Fruit fly (Drosophila melanogaster): ENCODE results near the gene CG3808.

DNA sequence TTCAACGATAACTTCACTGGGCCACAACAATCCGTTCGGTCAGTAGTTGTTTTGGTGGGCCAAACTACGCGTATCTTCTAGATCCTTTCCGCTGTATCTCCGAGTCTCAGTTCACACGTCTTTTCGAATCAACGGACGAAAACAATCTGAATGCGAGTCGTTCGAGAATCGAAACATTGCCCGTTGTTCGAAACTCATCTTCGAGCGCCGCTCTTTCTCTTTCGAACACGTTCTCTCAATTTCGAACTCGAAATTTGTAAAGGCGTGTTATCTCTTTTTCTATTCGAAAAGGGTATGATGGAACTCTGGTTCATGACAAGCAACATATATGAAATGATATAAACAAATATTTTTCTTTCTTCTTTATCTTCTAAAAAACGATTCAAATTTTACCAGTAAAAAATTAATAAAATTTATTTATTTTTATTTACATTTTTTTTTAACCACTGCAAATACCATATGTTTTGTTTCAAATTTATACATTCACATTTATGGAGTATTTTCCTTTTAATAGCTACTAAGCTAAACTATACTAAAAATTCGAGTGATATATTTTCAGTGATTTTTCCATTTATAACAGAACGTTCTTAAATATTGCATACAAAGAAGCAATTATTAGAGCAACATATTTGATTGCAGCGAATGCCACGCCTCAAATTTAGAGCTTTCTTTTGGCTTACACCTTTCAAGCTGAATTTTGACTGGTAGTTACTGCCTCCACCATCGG lies 45.1 kb upstream of the CG3808 start, which contains the start of gene nkd:
- TF ChIP-seq CG12768 (GFP tag; optimal IDR thresholded peaks at IDR 0.05) (no peak), cic (GFP tag; optimal IDR thresholded peaks at IDR 0.05) (peak; percentile 67), Clk (GFP tag; optimal IDR thresholded peaks at IDR 0.05) (no peak), cnc (optimal IDR thresholded peaks at IDR 0.05) (no peak), toe (GFP tag; optimal IDR thresholded peaks at IDR 0.05) (peak; percentile 52), CG14711 (tag; optimal IDR thresholded peaks at IDR 0.05) (peak; percentile 73), CG7045 (GFP tag; optimal IDR thresholded peaks at IDR 0.05) (peak; percentile 50), ovo (GFP tag; optimal IDR thresholded peaks at IDR 0.05) (no peak), CG5204 (GFP tag; optimal IDR thresholded peaks at IDR 0.05) (peak; percentile 52), kay (GFP tag; ENCODE audit: borderline replicate concordance) (peak; percentile 32)
